Fruit fly (Drosophila melanogaster) whole organism, embryonic: ENCODE measurements around the gene CG4066.

ENCODE experiments used
- BEAF-32 ChIP-seq: fragments of 200-800 bp; sonication (Bioruptor generic); optimal IDR thresholded peaks from 3 replicates; lab custom pipeline; 2017; ENCODE audit warnings: missing biosample characterization, missing genetic modification characterization, mild to moderate bottlenecking, moderate library complexity, missing genetic modification reagents
- Bgb ChIP-seq: fragments of 200-800 bp; sonication (Bioruptor generic); IDR thresholded peaks from 2 replicates; pipeline ENCODE4 v1.3.6; 2022; ENCODE audit warnings: missing biosample characterization, missing genetic modification characterization; ENCODE audit not compliant: partially characterized antibody
- CG10267 ChIP-seq: fragments of 200-800 bp; sonication (Bioruptor generic); optimal IDR thresholded peaks from 2 replicates; lab custom pipeline; 2018; ENCODE audit warnings: missing biosample characterization, mild to moderate bottlenecking, missing genetic modification characterization, moderate library complexity
- CG12391 ChIP-seq: fragments of 200-800 bp; sonication (Bioruptor generic); optimal IDR thresholded peaks from 3 replicates; lab custom pipeline; 2018; ENCODE audit warnings: missing biosample characterization, mild to moderate bottlenecking, missing genetic modification characterization, moderate library complexity
- CG14860 ChIP-seq: fragments of 200-800 bp; sonication (Bioruptor generic); IDR thresholded peaks from 3 replicates; pipeline ENCODE4 v1.3.6; 2022; ENCODE audit warnings: missing biosample characterization, missing genetic modification characterization; ENCODE audit not compliant: partially characterized antibody
- CG15514 ChIP-seq: fragments of 200-800 bp; sonication (Bioruptor generic); optimal IDR thresholded peaks from 3 replicates; lab custom pipeline; 2017; ENCODE audit warnings: missing biosample characterization, missing genetic modification characterization, mild to moderate bottlenecking, moderate library complexity, missing genetic modification reagents
- CG1603 ChIP-seq: fragments of 200-800 bp; sonication (Bioruptor generic); optimal IDR thresholded peaks from 2 replicates; lab custom pipeline; 2019; ENCODE audit warnings: missing biosample characterization, mild to moderate bottlenecking, missing genetic modification characterization, moderate library complexity
- CG16813 ChIP-seq: fragments of 200-800 bp; sonication (Bioruptor generic); IDR thresholded peaks from 3 replicates; pipeline ENCODE4 v1.3.6; 2022; ENCODE audit warnings: missing biosample characterization, missing genetic modification characterization; ENCODE audit not compliant: partially characterized antibody
- CG17186 ChIP-seq: fragments of 200-800 bp; sonication (Bioruptor generic); optimal IDR thresholded peaks from 3 replicates; lab custom pipeline; 2017; ENCODE audit warnings: missing biosample characterization, missing genetic modification reagents, missing genetic modification characterization
- CG1832 ChIP-seq: fragments of 200-800 bp; sonication (Bioruptor generic); optimal IDR thresholded peaks from 2 replicates; lab custom pipeline; 2017; ENCODE audit warnings: missing biosample characterization, mild to moderate bottlenecking, missing genetic modification characterization, inconsistent platforms
- CG2116 ChIP-seq: fragments of 200-800 bp; sonication (Bioruptor generic); optimal IDR thresholded peaks from 3 replicates; lab custom pipeline; 2018; ENCODE audit warnings: missing biosample characterization, mild to moderate bottlenecking, missing genetic modification characterization
- CG2129 ChIP-seq: fragments of 200-800 bp; sonication (Bioruptor generic); IDR thresholded peaks from 2 replicates; pipeline ENCODE4 v1.3.6; 2022; ENCODE audit warnings: missing biosample characterization, missing genetic modification characterization; ENCODE audit not compliant: partially characterized antibody
- CG2712 ChIP-seq: fragments of 200-800 bp; optimal IDR thresholded peaks from 3 replicates; lab custom pipeline; 2019; ENCODE audit warnings: missing biosample characterization, mild to moderate bottlenecking, missing genetic modification characterization, moderate library complexity
- CG34422 ChIP-seq: fragments of 200-800 bp; sonication (Bioruptor generic); IDR thresholded peaks from 3 replicates; pipeline ENCODE4 v1.3.6; 2022; ENCODE audit warnings: missing biosample characterization, missing genetic modification characterization
- CG4730 ChIP-seq: fragments of 200-800 bp; sonication (Bioruptor generic); IDR thresholded peaks from 2 replicates; pipeline ENCODE4 v1.3.6; 2022; ENCODE audit warnings: missing biosample characterization, missing genetic modification characterization
- CG5245 ChIP-seq: fragments of 200-800 bp; sonication (Bioruptor generic); optimal IDR thresholded peaks from 3 replicates; lab custom pipeline; 2016; ENCODE audit warnings: missing biosample characterization, missing genetic modification characterization
- CG6791 ChIP-seq: fragments of 200-800 bp; sonication (Bioruptor generic); IDR thresholded peaks from 3 replicates; pipeline ENCODE4 v1.3.6; 2022; ENCODE audit warnings: missing biosample characterization, missing genetic modification characterization; ENCODE audit not compliant: partially characterized antibody
- CTCF ChIP-seq: fragments of 200-800 bp; sonication (Bioruptor generic); optimal IDR thresholded peaks from 2 replicates; lab custom pipeline; 2017; ENCODE audit warnings: missing biosample characterization, mild to moderate bottlenecking, missing genetic modification characterization, moderate library complexity
- CoRest ChIP-seq: fragments of 200-800 bp; sonication (Bioruptor generic); optimal IDR thresholded peaks from 3 replicates; lab custom pipeline; 2018; ENCODE audit warnings: missing biosample characterization, mild to moderate bottlenecking, missing genetic modification characterization, moderate library complexity
- D ChIP-seq, 2 experiments: fragments of 200-800 bp in 1 of 2; fragments of >200 bp in 1 of 2; sonication (Bioruptor generic) in 1 of 2; optimal IDR thresholded peaks; 2 replicates in 1 of 2; 3 replicates in 1 of 2; lab custom pipeline; 2017; ENCODE audit warnings: mild to moderate bottlenecking in 1 of 2, missing biosample characterization in 1 of 2, missing genetic modification characterization in 1 of 2, missing genetic modification reagents in 1 of 2
- Dek ChIP-seq: fragments of 200-800 bp; sonication (Bioruptor generic); optimal IDR thresholded peaks from 3 replicates; lab custom pipeline; 2019; ENCODE audit warnings: missing biosample characterization, mild to moderate bottlenecking, missing genetic modification characterization, moderate library complexity
- Doc3 ChIP-seq: fragments of 200-800 bp; sonication (Bioruptor generic); IDR thresholded peaks from 3 replicates; pipeline ENCODE4 v1.3.6; 2022; ENCODE audit warnings: missing biosample characterization, missing genetic modification characterization; ENCODE audit not compliant: partially characterized antibody
- HmgZ ChIP-seq: fragments of 200-800 bp; sonication (Bioruptor generic); optimal IDR thresholded peaks from 2 replicates; lab custom pipeline; 2018; ENCODE audit warnings: missing biosample characterization, mild to moderate bottlenecking, missing genetic modification characterization
- MBD-R2 ChIP-seq: fragments of 200-800 bp; sonication (Bioruptor generic); IDR thresholded peaks from 2 replicates; pipeline ENCODE4 v1.3.6; 2022; ENCODE audit warnings: missing biosample characterization, missing genetic modification characterization
- Med ChIP-seq: fragments of 200-800 bp; sonication (Bioruptor generic); peaks from one replicate; lab custom pipeline; 2016; ENCODE audit warnings: missing biosample characterization, missing genetic modification characterization, mild to moderate bottlenecking, inconsistent platforms, moderate library complexity
- Mrtf ChIP-seq: fragments of 200-800 bp; sonication (Bioruptor generic); IDR thresholded peaks from 3 replicates; pipeline ENCODE4 v1.3.6; 2022; ENCODE audit warnings: missing biosample characterization, missing genetic modification characterization
- Opbp ChIP-seq: fragments of 200-800 bp; sonication (Bioruptor generic); IDR thresholded peaks from 3 replicates; pipeline ENCODE4 v1.3.6; 2022; ENCODE audit warnings: missing biosample characterization, missing genetic modification characterization; ENCODE audit not compliant: partially characterized antibody
- Scr ChIP-seq: fragments of 200-800 bp; sonication (Bioruptor generic); IDR thresholded peaks from 2 replicates; pipeline ENCODE4 v1.3.6; 2022; ENCODE audit warnings: missing biosample characterization, missing genetic modification characterization; ENCODE audit not compliant: partially characterized antibody
- Sry-δ ChIP-seq: fragments of 200-800 bp; sonication (Bioruptor generic); optimal IDR thresholded peaks from 2 replicates; lab custom pipeline; 2016; ENCODE audit warnings: missing biosample characterization, missing genetic modification characterization
- Taf1 ChIP-seq: fragments of 200-800 bp; sonication (Bioruptor generic); IDR thresholded peaks from 2 replicates; pipeline ENCODE4 v1.3.6; 2022; ENCODE audit warnings: missing biosample characterization, missing genetic modification characterization
- Xrp1 ChIP-seq: fragments of 200-800 bp; sonication (Bioruptor generic); IDR thresholded peaks from 2 replicates; pipeline ENCODE4 v1.3.6; 2022; ENCODE audit warnings: missing biosample characterization, missing genetic modification characterization
- YL-1 ChIP-seq: fragments of 200-800 bp; sonication (Bioruptor generic); optimal IDR thresholded peaks from 3 replicates; lab custom pipeline; 2017; ENCODE audit warnings: missing biosample characterization, mild to moderate bottlenecking, missing genetic modification characterization
- bbx ChIP-seq: fragments of 200-800 bp; sonication (Bioruptor generic); IDR thresholded peaks from 2 replicates; pipeline ENCODE4 v1.3.6; 2022; ENCODE audit warnings: missing biosample characterization, missing genetic modification characterization; ENCODE audit not compliant: partially characterized antibody
- cg ChIP-seq: fragments of 200-800 bp; sonication (Bioruptor generic); optimal IDR thresholded peaks from 3 replicates; lab custom pipeline; 2019; ENCODE audit warnings: missing biosample characterization, mild to moderate bottlenecking, missing genetic modification characterization, moderate library complexity
- ci ChIP-seq: fragments of 200-800 bp; sonication (Bioruptor generic); IDR thresholded peaks from 3 replicates; pipeline ENCODE4 v1.3.6; 2022; ENCODE audit warnings: missing biosample characterization, missing genetic modification characterization
- crol ChIP-seq: fragments of 200-800 bp; sonication (Bioruptor generic); IDR thresholded peaks from 2 replicates; pipeline ENCODE4 v1.3.6; 2022; ENCODE audit warnings: missing biosample characterization, missing genetic modification characterization
- danr ChIP-seq: fragments of 200-800 bp; sonication (Bioruptor generic); IDR thresholded peaks from 2 replicates; pipeline ENCODE4 v1.3.6; 2022; ENCODE audit warnings: missing biosample characterization, missing genetic modification characterization
- gfzf ChIP-seq: fragments of 200-800 bp; sonication (Bioruptor generic); optimal IDR thresholded peaks from 2 replicates; lab custom pipeline; 2016; ENCODE audit warnings: missing biosample characterization, mild to moderate bottlenecking, missing genetic modification characterization, moderate library complexity
- inv ChIP-seq: fragments of 200-800 bp; sonication (Bioruptor generic); IDR thresholded peaks from 2 replicates; pipeline ENCODE4 v1.3.6; 2022; ENCODE audit warnings: missing biosample characterization, missing genetic modification characterization; ENCODE audit not compliant: partially characterized antibody
- mld ChIP-seq: fragments of 200-800 bp; sonication (Bioruptor generic); IDR thresholded peaks from 3 replicates; pipeline ENCODE4 v1.3.6; 2022; ENCODE audit warnings: missing biosample characterization, missing genetic modification characterization; ENCODE audit not compliant: partially characterized antibody
- nerfin-2 ChIP-seq: fragments of 200-800 bp; sonication (Bioruptor generic); IDR thresholded peaks from 2 replicates; pipeline ENCODE4 v1.3.6; 2022; ENCODE audit warnings: missing biosample characterization, missing genetic modification characterization; ENCODE audit not compliant: partially characterized antibody
- nmo ChIP-seq: fragments of 200-800 bp; sonication (Bioruptor generic); optimal IDR thresholded peaks from 2 replicates; lab custom pipeline; 2018; ENCODE audit warnings: missing biosample characterization, mild to moderate bottlenecking, missing genetic modification characterization, moderate library complexity
- ranshi ChIP-seq: fragments of 200-800 bp; sonication (Bioruptor generic); IDR thresholded peaks from 2 replicates; pipeline ENCODE4 v1.3.6; 2022; ENCODE audit warnings: missing biosample characterization, missing genetic modification characterization
- sna ChIP-seq: fragments of 200-800 bp; sonication (Bioruptor generic); IDR thresholded peaks from 2 replicates; pipeline ENCODE4 v1.3.6; 2022; ENCODE audit warnings: missing biosample characterization, missing genetic modification characterization; ENCODE audit not compliant: partially characterized antibody
- stwl ChIP-seq: fragments of 200-800 bp; sonication (Bioruptor generic); optimal IDR thresholded peaks from 3 replicates; lab custom pipeline; 2018; ENCODE audit warnings: missing biosample characterization, mild to moderate bottlenecking, missing genetic modification characterization, moderate library complexity
- tin ChIP-seq: fragments of 200-800 bp; sonication (Bioruptor generic); optimal IDR thresholded peaks from 3 replicates; lab custom pipeline; 2016; ENCODE audit warnings: missing biosample characterization, missing genetic modification characterization
- usp ChIP-seq: fragments of >200 bp; optimal IDR thresholded peaks from 2 replicates; lab custom pipeline; 2017; ENCODE audit warnings: missing biosample characterization, missing genetic modification characterization
- vvl ChIP-seq: fragments of 200-800 bp; sonication (Bioruptor generic); IDR thresholded peaks from 2 replicates; pipeline ENCODE4 v1.3.6; 2022; ENCODE audit warnings: missing biosample characterization, missing genetic modification characterization

The CG4066 gene

DNA sequence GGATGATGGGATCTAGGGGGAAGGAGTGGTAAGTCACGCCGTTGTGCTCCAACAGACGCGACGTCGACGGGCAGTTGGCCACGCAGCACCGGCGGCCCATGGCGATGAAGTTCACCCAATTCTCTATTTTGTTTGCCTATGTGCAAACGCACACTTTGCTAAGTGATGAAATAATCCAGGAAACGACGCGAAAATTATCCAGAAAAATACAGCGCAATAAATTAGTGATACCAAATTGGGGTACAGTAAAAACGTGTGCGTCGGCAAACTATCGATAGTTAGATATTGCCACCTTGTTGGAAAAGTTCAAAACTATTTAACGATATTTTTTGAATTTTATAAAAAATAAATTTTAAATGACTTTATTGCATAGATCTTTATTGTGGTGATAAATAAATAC, 44.9 kb downstream of the CG4066 start, which contains the start of gene MBD-R2 (continued):
- TF ChIP-seq Med (GFP tag; lab: Kevin White, UChicago) (peak; percentile 35), D (optimal IDR thresholded peaks at IDR 0.05; lab: Kevin White, UChicago) (no peak), D (GFP tag; optimal IDR thresholded peaks at IDR 0.05; lab: Kevin White, UChicago) (no peak), CG6791 (GFP tag; lab: Robert Waterston, UW) (0 out of 3 replicates have a peak, but pooled peaks have one; percentile 34), CG16813 (peak; percentile 69), CTCF (GFP tag; lab: Kevin White, UChicago) (peak; percentile 52), CG4730 (GFP tag; lab: Robert Waterston, UW) (no peak), Opbp (GFP tag; lab: Robert Waterston, UW) (peak; percentile 80; the same call in 2 of the 3 replicates), gfzf (GFP tag; lab: Kevin White, UChicago) (peak; percentile 74), stwl (peak; percentile 65), nmo (GFP tag; lab: Kevin White, UChicago) (peak; percentile 23), nerfin-2 (GFP tag; lab: Robert Waterston, UW) (no peak), BEAF-32 (GFP tag; lab: Kevin White, UChicago) (peak; percentile 82), CG2712 (tag; lab: Kevin White, UChicago) (peak; percentile 38), ranshi (GFP tag; lab: Robert Waterston, UW) (no peak), usp (GFP tag; lab: Kevin White, UChicago) (no peak), CG2116 (GFP tag; lab: Kevin White, UChicago) (peak; percentile 60), sna (GFP tag; lab: Robert Waterston, UW) (peak; percentile 42; the same call in 1 of the 2 replicates), crol (peak; percentile 89), CG34422 (0 out of 3 replicates have a peak, but pooled peaks have one; percentile 38), CG17186 (GFP tag; lab: Kevin White, UChicago) (peak; percentile 51), tin (GFP tag; lab: Kevin White, UChicago) (no peak), MBD-R2 (peak; percentile 82), CG2129 (GFP tag; lab: Robert Waterston, UW) (peak; percentile 51), CG1832 (GFP tag; lab: Kevin White, UChicago) (no peak), vvl (peak; percentile 15; the same call in 1 of the 2 replicates), Scr (GFP tag; lab: Robert Waterston, UW) (peak; percentile 76), danr (GFP tag; lab: Robert Waterston, UW) (no peak), Taf1 (GFP tag; lab: Robert Waterston, UW) (no peak), HmgZ (tag; lab: Kevin White, UChicago) (peak; percentile 47), CG15514 (peak; percentile 47), Xrp1 (GFP tag; lab: Robert Waterston, UW) (0 out of 2 replicates have a peak, but pooled peaks have one; percentile 16), Bgb (GFP tag; lab: Robert Waterston, UW) (peak; percentile 67), Doc3 (GFP tag; lab: Robert Waterston, UW) (peak; percentile 56; the same call in 2 of the 3 replicates), mld (GFP tag; lab: Robert Waterston, UW) (0 out of 3 replicates have a peak, but pooled peaks have one; percentile 48), CoRest (tag; lab: Kevin White, UChicago) (peak; percentile 19), YL-1 (GFP tag; lab: Kevin White, UChicago) (peak; percentile 87), bbx (GFP tag; lab: Robert Waterston, UW) (peak; percentile 61), CG14860 (GFP tag; lab: Robert Waterston, UW) (0 out of 3 replicates have a peak, but pooled peaks have one; percentile 37), Mrtf (GFP tag; lab: Robert Waterston, UW) (no peak), ci (GFP tag; lab: Robert Waterston, UW) (0 out of 3 replicates have a peak, but pooled peaks have one; percentile 33), inv (GFP tag; lab: Robert Waterston, UW) (peak; percentile 62; the same call in 1 of the 2 replicates), CG1603 (tag; lab: Kevin White, UChicago) (peak; percentile 39), Sry-δ (GFP tag; lab: Kevin White, UChicago) (peak; percentile 62), cg (no peak), CG12391 (tag; lab: Kevin White, UChicago) (peak; percentile 34), CG5245 (GFP tag; lab: Kevin White, UChicago) (no peak), CG10267 (tag; lab: Kevin White, UChicago) (peak; percentile 41), Dek (tag; lab: Kevin White, UChicago) (peak; percentile 30)
